Worm (Caenorhabditis elegans): Measurements from ENCODE around the gene Y27F2A.11.

Y27F2A.11 gene

ce11 chrII:3230422-3230821 lies 41.3 kb downstream of the Y27F2A.11 start, which contains the start of gene srh-297:
Gene srh-297, minus strand, starts transcription at chrII:3230522.
- TF ChIP-seq drap-1 (GFP tag; optimal IDR thresholded peaks at IDR 0.05) (no peak), lsy-2 (tag; optimal IDR thresholded peaks at IDR 0.05) (no peak), nhr-28 (tag; optimal IDR thresholded peaks at IDR 0.05) (no peak), sem-2 (GFP tag; optimal IDR thresholded peaks at IDR 0.05) (no peak), blmp-1 (tag; optimal IDR thresholded peaks at IDR 0.05) (no peak), lin-13 (tag; optimal IDR thresholded peaks at IDR 0.05) (no peak), M03D4.4 (tag; optimal IDR thresholded peaks at IDR 0.05) (no peak), unc-120 (tag; optimal IDR thresholded peaks at IDR 0.05; ENCODE audit: poor library complexity, severe bottlenecking) (no peak), sptf-1 (tag; optimal IDR thresholded peaks at IDR 0.05) (no peak), ceh-83 (GFP tag; optimal IDR thresholded peaks at IDR 0.05) (no peak)

- no peak for TF ChIP-seq ces-1 (GFP tag; optimal IDR thresholded peaks at IDR 0.05)
- TF ChIP-seq cnd-1 (tag; optimal IDR thresholded peaks at IDR 0.05): no peak
- no peak for TF ChIP-seq ceh-83 (GFP tag; optimal IDR thresholded peaks at IDR 0.05)
- no peak for TF ChIP-seq snpc-4 (tag; optimal IDR thresholded peaks at IDR 0.05)
- no peak for TF ChIP-seq sem-2 (GFP tag; optimal IDR thresholded peaks at IDR 0.05)
- no peak for TF ChIP-seq nhr-12 (tag; optimal IDR thresholded peaks at IDR 0.05)
- TF ChIP-seq nhr-28 (tag; optimal IDR thresholded peaks at IDR 0.05): no peak
- TF ChIP-seq drap-1 (GFP tag; optimal IDR thresholded peaks at IDR 0.05): no peak
Measured at ce11 chrII:3234725-3235124, 45.6 kb downstream of the Y27F2A.11 start, which contains the start of gene C17F4.8. Gene C17F4.8, minus strand, starts transcription at chrII:3234825.

- TF ChIP-seq hlh-1 (tag; optimal IDR thresholded peaks at IDR 0.05): no peak
- TF ChIP-seq mep-1 (tag; optimal IDR thresholded peaks at IDR 0.05): no peak
- no peak for TF ChIP-seq nhr-12 (tag; optimal IDR thresholded peaks at IDR 0.05)
- no peak for TF ChIP-seq unc-62 (GFP tag; optimal IDR thresholded peaks at IDR 0.05)
- no peak for TF ChIP-seq ceh-83 (GFP tag; optimal IDR thresholded peaks at IDR 0.05)
- TF ChIP-seq elt-1 (tag; optimal IDR thresholded peaks at IDR 0.05; ENCODE audit: borderline replicate concordance, insufficient read depth): no peak
- TF ChIP-seq ham-2 (GFP tag; optimal IDR thresholded peaks at IDR 0.05): no peak
- TF ChIP-seq pha-4 (tag; optimal IDR thresholded peaks at IDR 0.05): no peak
- TF ChIP-seq zip-8 (tag; optimal IDR thresholded peaks at IDR 0.05): no peak
- TF ChIP-seq mls-2 (tag; optimal IDR thresholded peaks at IDR 0.05): no peak
- TF ChIP-seq ceh-43 (GFP tag; optimal IDR thresholded peaks at IDR 0.05): no peak
- no peak for TF ChIP-seq blmp-1 (tag; optimal IDR thresholded peaks at IDR 0.05)
Measured at ce11 chrII:3237038-3237521, 47.9 kb downstream of the Y27F2A.11 start, which contains the start of the genes srz-67 and C17F4.11. Gene srz-67, minus strand, starts transcription at chrII:3237138. Gene C17F4.11, plus strand, starts transcription at chrII:3237471.

- TF ChIP-seq tbx-8 (GFP tag; optimal IDR thresholded peaks at IDR 0.05): no peak
- TF ChIP-seq ceh-83 (GFP tag; optimal IDR thresholded peaks at IDR 0.05): no peak
- TF ChIP-seq ceh-39 (tag; optimal IDR thresholded peaks at IDR 0.05): no peak
- no peak for TF ChIP-seq unc-62 (GFP tag; optimal IDR thresholded peaks at IDR 0.05)
- no peak for TF ChIP-seq unc-120 (tag; optimal IDR thresholded peaks at IDR 0.05; ENCODE audit: poor library complexity, severe bottlenecking)
- TF ChIP-seq sem-2 (GFP tag; optimal IDR thresholded peaks at IDR 0.05): no peak
- TF ChIP-seq mab-5 (tag; optimal IDR thresholded peaks at IDR 0.05): no peak
- no peak for TF ChIP-seq unc-39 (tag; optimal IDR thresholded peaks at IDR 0.05)
- no peak for TF ChIP-seq nhr-28 (tag; optimal IDR thresholded peaks at IDR 0.05)
- TF ChIP-seq ceh-43 (GFP tag; optimal IDR thresholded peaks at IDR 0.05): no peak
- no peak for TF ChIP-seq ces-1 (GFP tag; optimal IDR thresholded peaks at IDR 0.05)
- no peak for TF ChIP-seq M03D4.4 (tag; optimal IDR thresholded peaks at IDR 0.05)
- TF ChIP-seq lin-32 (GFP tag; optimal IDR thresholded peaks at IDR 0.05): no peak
- TF ChIP-seq lin-13 (tag; optimal IDR thresholded peaks at IDR 0.05): no peak
- TF ChIP-seq nhr-12 (tag; optimal IDR thresholded peaks at IDR 0.05): no peak
- TF ChIP-seq ztf-11 (tag; optimal IDR thresholded peaks at IDR 0.05): no peak
- TF ChIP-seq snpc-4 (tag; optimal IDR thresholded peaks at IDR 0.05): no peak
- TF ChIP-seq hlh-1 (tag; optimal IDR thresholded peaks at IDR 0.05): no peak
Measured at ce11 chrII:3240207-3240606, 51.1 kb downstream of the Y27F2A.11 start, which contains the start of gene C17F4.3. Gene C17F4.3, plus strand, starts transcription at chrII:3240507.

Data from whole organism, mixed stage, embryonic.